Worm (Caenorhabditis elegans) whole organism, L4/young adult: ENCODE data around the gene ZK418.13.

ENCODE experiments used
- W03F9.2 ChIP-seq: fragments of 150-350 bp; optimal IDR thresholded peaks from 2 replicates; lab custom pipeline; 2014; ENCODE audit warnings: missing biosample characterization, missing genetic modification characterization
- dao-5 ChIP-seq: sonication (generic microtip); optimal IDR thresholded peaks from 2 replicates; lab custom pipeline; 2016; ENCODE audit warnings: missing genotype, missing genetic modification characterization, moderate library complexity, missing compliant biosample characterization
- him-1 ChIP-seq: sonication (generic microtip); optimal IDR thresholded peaks from 2 replicates; lab custom pipeline; 2016; ENCODE audit warnings: missing genotype, missing genetic modification reagents, missing genetic modification characterization, missing compliant biosample characterization

The ZK418.13 gene

DNA sequence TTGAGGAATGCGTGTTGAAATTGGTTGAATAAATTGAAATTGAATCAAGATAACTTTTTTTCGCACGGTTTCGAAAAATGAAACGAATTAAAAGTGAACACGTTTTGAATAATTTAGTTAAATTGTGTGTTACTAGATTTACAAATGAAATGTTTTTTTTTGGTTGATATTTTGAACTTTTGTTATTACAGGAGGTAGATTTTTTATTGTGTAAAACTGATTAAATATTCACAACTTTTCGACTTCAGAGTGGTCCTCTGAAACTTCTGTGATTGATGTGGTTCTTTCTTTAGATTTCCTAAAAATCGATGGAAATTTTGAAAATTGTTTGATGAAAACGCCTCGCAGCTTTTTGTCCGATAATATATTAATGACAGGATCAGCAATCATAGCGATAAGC is at the start of gene ZK418.13:
Gene ZK418.13 (minus strand): TSS at position 101 of the 400 bp plus-strand sequence.
- no peak for TF ChIP-seq dao-5 (tag; lab: Kevin White, UChicago)
- TF ChIP-seq W03F9.2, result no peak

DNA sequence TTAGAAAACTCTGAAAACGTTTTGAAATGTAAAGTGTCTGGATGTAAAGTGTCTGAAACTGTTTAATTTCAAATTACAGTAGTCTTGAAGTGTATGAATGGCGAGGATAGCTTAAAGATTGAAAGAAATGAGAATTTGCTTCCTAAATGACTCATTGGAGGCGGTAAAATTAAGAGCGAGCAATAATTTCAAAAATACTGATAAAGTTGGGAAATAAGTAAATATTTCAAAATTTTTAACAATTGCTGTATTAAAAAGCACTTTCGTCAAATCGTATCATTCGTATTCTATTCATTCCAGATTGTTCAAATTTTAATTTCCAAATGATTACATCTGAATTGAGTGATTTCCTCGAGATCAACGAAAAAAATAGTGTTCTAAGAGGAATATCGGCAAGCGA is 48.1 kb upstream of the ZK418.13 start, which contains the start of gene B0280.2:
Gene B0280.2 (plus strand): TSS at position 301 of the 400 bp plus-strand sequence.
- TF ChIP-seq W03F9.2, result no peak
- TF ChIP-seq him-1 (tag; lab: Kevin White, UChicago), result no peak
- TF ChIP-seq dao-5 (tag; lab: Kevin White, UChicago), result no peak

- TF ChIP-seq dao-5 (tag; lab: Kevin White, UChicago), result no peak
- TF ChIP-seq W03F9.2, result peak; percentile 59
Measured at ce11 chrIII:7122860-7123259, 46.6 kb upstream of the ZK418.13 start, which contains the start of the genes B0280.9 and rpia-1. Gene B0280.9, minus strand, starts transcription at chrIII:7122895. Gene rpia-1, plus strand, starts transcription at chrIII:7123128.

ce11 chrIII:7120477-7120876 is 44.2 kb upstream of the ZK418.13 start:
- no peak for TF ChIP-seq him-1 (tag; lab: Kevin White, UChicago)
- TF ChIP-seq W03F9.2, result no peak
- TF ChIP-seq dao-5 (tag; lab: Kevin White, UChicago), result no peak

DNA sequence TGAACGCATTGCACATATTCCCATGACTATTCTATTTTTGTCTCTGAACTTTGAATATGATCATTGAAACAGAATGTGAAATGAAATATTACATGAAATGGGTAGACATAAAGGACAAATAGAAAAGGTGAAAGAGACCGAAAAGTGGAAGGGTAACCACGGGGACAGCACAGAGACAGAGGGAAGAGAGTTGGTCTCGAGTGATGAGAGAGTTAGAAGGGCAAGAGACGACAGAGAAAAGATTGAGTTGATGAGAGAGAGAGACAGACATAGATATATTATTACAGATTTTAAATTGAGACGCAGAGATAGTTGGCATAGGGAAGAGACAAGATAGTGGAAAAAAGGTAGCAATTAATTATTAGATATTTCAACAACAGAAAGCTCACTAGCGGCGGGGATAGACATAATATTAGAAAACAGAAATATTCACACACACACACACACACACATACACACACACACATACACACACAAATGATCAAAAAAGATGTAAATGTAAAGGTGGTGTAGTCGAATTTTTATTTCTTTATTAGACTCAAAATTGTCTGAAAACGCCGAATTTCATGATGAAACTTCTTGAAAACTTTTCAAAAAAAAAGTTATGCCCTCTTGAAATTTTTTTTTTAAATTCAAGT is 40.4 kb upstream of the ZK418.13 start:
- TF ChIP-seq him-1 (tag; lab: Kevin White, UChicago) (no peak), W03F9.2 (peak; percentile 56)

DNA sequence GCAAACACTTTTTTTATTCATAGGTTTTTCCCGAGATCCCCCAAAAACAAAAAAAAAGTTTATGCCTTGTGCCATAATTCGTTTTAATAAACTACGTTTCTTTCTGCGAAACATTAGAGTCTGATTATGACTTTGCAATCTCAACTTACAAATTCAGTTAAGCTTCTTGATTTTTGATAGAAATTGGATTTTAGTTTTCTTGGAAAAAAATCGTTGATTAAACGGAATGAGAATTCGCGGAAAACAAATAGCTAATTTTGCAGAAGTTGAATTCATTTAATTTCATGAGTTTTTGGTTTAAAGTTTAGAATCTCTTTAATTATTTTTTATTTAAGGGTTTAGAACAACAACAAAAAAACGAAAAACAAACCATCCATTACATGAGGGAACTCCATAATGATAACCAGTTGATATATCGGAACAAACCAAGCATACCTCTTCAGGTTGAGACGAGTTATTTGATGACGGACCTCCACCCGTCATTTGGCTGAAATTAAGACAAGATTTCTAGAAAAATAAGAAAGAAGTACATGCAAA is 38.7 kb upstream of the ZK418.13 start, which contains the start of gene nhr-10:
Gene nhr-10 (minus strand): TSS at position 487 of the 537 bp plus-strand sequence.
- TF ChIP-seq W03F9.2, result no peak
- no peak for TF ChIP-seq dao-5 (tag; lab: Kevin White, UChicago)
- TF ChIP-seq him-1 (tag; lab: Kevin White, UChicago), result no peak

DNA sequence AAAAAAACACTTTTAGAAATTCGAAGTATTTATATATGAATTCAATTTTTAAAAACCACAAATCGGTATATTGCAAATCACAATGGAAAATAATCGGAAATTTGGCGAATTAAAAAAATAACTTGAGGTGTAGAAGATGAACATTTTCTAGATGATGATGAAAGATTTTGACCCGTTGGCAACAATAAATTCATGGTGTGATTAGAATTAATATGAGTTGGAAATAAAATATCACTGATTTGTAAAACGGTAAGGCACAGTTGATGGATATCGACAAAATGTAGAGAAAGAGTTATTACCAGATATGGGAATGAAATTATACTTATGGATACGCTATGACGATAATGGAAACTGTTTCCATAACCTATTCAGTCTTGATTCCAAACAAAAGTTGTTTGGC is 36.0 kb upstream of the ZK418.13 start:
- no peak for TF ChIP-seq dao-5 (tag; lab: Kevin White, UChicago)
- no peak for TF ChIP-seq W03F9.2
- TF ChIP-seq him-1 (tag; lab: Kevin White, UChicago), result no peak

DNA sequence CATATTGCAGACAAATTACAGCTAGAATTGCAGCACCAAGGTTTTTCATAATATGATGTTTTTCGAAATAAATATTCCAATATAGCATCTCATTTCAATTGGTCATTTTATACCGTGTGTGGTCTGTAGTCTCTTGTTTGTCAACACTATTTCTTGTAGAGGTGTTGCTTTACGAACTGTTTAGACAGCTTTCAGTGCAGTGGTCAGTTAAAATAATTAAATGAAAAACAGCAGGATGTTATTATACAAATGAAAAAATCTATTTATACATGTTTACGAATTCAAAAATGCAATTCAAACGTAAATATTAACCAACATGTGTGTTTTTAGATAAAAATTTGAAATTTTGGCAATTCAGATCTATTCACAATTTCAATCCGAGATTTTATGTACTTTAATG is 35.5 kb upstream of the ZK418.13 start, which contains the start of gene B0280.7:
Gene B0280.7 (minus strand): TSS at position 101 of the 400 bp plus-strand sequence.
- no peak for TF ChIP-seq W03F9.2
- TF ChIP-seq dao-5 (tag; lab: Kevin White, UChicago), result no peak
- no peak for TF ChIP-seq him-1 (tag; lab: Kevin White, UChicago)

- no peak for TF ChIP-seq W03F9.2
- TF ChIP-seq him-1 (tag; lab: Kevin White, UChicago), result no peak
- no peak for TF ChIP-seq dao-5 (tag; lab: Kevin White, UChicago)
Measured at ce11 chrIII:7107965-7108364, 31.7 kb upstream of the ZK418.13 start, which contains the start of gene odd-1. Gene odd-1, plus strand, starts transcription at chrIII:7108313.

ce11 chrIII:7106854-7107253 is 30.6 kb upstream of the ZK418.13 start:
- TF ChIP-seq him-1 (tag; lab: Kevin White, UChicago), result no peak
- TF ChIP-seq W03F9.2, result no peak
- TF ChIP-seq dao-5 (tag; lab: Kevin White, UChicago), result no peak

ce11 chrIII:7103940-7104440 is 27.7 kb upstream of the ZK418.13 start, which contains the start of gene cpg-2:
Gene cpg-2, minus strand, starts transcription at chrIII:7103990.
- TF ChIP-seq him-1 (tag; lab: Kevin White, UChicago) (no peak), dao-5 (tag; lab: Kevin White, UChicago) (no peak)

- TF ChIP-seq dao-5 (tag; lab: Kevin White, UChicago), result no peak
- TF ChIP-seq him-1 (tag; lab: Kevin White, UChicago), result no peak
- peak; percentile 21 for TF ChIP-seq W03F9.2
Measured at ce11 chrIII:7101814-7102477, 25.7 kb upstream of the ZK418.13 start.

DNA sequence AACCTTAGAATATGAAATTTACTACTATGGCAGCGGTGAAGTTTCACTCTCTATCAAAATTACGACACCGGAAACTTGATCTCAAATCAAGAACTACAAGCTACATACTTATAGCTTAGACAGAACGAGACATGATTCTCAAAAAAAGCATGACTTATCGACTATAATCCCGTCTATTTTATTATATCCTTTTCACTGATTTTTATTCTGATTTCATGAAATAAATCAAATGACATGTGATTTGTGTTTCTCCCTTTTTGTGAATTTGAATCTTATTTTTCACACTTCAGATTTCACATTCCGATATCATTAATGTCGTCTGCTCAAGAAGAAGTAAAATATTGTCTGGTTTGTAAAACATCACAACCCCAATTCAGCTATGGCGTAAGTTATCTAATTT is 23.7 kb upstream of the ZK418.13 start, which contains the start of gene ZK418.11:
Gene ZK418.11 (plus strand): TSS at position 289 of the 400 bp plus-strand sequence.
- TF ChIP-seq W03F9.2 (no peak), him-1 (tag; lab: Kevin White, UChicago) (no peak), dao-5 (tag; lab: Kevin White, UChicago) (no peak)

DNA sequence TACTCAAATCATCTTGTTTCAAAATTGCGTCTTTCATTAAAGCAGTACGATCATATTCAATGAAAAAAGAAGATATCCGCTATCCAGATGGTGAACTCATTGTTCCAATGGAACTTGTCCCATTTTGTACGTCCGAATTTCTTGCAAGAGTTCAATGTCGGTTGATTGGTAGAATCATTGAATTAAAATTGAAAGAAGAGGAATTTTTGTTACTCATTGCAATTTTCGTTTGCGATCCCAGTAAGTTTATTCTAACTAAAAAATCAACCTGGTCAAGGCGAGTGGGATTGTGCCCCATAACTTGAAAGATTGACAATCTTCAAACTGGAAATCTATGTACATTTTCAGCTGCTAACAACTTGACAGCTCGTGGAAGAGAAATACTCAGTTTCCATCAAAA is 20.2 kb upstream of the ZK418.13 start:
- TF ChIP-seq him-1 (tag; lab: Kevin White, UChicago) (no peak), dao-5 (tag; lab: Kevin White, UChicago) (no peak), W03F9.2 (no peak)
